Worm (Caenorhabditis elegans) whole organism, L4 larva: ENCODE measurements around the gene clhm-1.

Source experiments
- F44E2.7 ChIP-seq: fragments of 200-800 bp; sonication (Bioruptor generic); IDR thresholded peaks from 2 replicates; pipeline ENCODE4 v2.1.2; 2022; ENCODE audit warnings: missing genetic modification characterization, missing compliant biosample characterization
- F49E8.2 ChIP-seq: sonication (generic microtip); optimal IDR thresholded peaks from 2 replicates; lab custom pipeline; 2016; ENCODE audit warnings: missing compliant biosample characterization, mild to moderate bottlenecking, missing genetic modification characterization, borderline replicate concordance
- T26A8.4 ChIP-seq: fragments of 200-800 bp; sonication (Bioruptor generic); IDR thresholded peaks from 2 replicates; pipeline ENCODE4 v1.3.6; 2022; ENCODE audit warnings: missing genetic modification characterization, missing compliant biosample characterization
- Y48G9A.11 ChIP-seq: fragments of 200-800 bp; sonication (Bioruptor generic); IDR thresholded peaks from 2 replicates; pipeline ENCODE4 v1.3.6; 2022; ENCODE audit warnings: missing genetic modification reagents, missing genetic modification characterization, missing compliant biosample characterization
- ZK546.5 ChIP-seq, 2 experiments: sonication (generic microtip); optimal IDR thresholded peaks; 2 replicates each; lab custom pipeline; 2017; ENCODE audit warnings: missing biosample characterization in 2 of 2, missing genetic modification characterization in 2 of 2
- aha-1 ChIP-seq: fragments of 150-350 bp; peaks from one replicate; lab custom pipeline; 2014; ENCODE audit warnings: missing biosample characterization, missing genetic modification characterization
- aly-2 ChIP-seq: sonication (generic microtip); optimal IDR thresholded peaks from 2 replicates; lab custom pipeline; 2018; ENCODE audit warnings: missing biosample characterization, missing genetic modification characterization
- arid-1 ChIP-seq: fragments of 200-800 bp; sonication (Bioruptor generic); conservative IDR thresholded peaks from 2 replicates; pipeline ENCODE4 v1.3.6; 2022; ENCODE audit warnings: missing genetic modification reagents, missing genetic modification characterization, missing compliant biosample characterization
- attf-4 ChIP-seq: sonication (generic microtip); optimal IDR thresholded peaks from 3 replicates; lab custom pipeline; 2017; ENCODE audit warnings: missing biosample characterization, missing genetic modification characterization
- ceh-28 ChIP-seq: fragments of 150-350 bp; optimal IDR thresholded peaks from 2 replicates; lab custom pipeline; 2014; ENCODE audit warnings: missing biosample characterization, missing genetic modification reagents, missing genetic modification characterization
- ceh-32 ChIP-seq: sonication (generic microtip); optimal IDR thresholded peaks from 2 replicates; lab custom pipeline; 2016; ENCODE audit warnings: mild to moderate bottlenecking, missing genetic modification characterization, missing compliant biosample characterization; ENCODE audit not compliant: poor library complexity
- ceh-62 ChIP-seq: sonication (generic microtip); optimal IDR thresholded peaks from 2 replicates; lab custom pipeline; 2017; ENCODE audit warnings: missing biosample characterization, missing genetic modification characterization
- ceh-82 ChIP-seq: sonication (generic microtip); optimal IDR thresholded peaks from 2 replicates; lab custom pipeline; 2017; ENCODE audit warnings: missing biosample characterization, missing genetic modification characterization
- cey-2 ChIP-seq: sonication (generic microtip); optimal IDR thresholded peaks from 3 replicates; lab custom pipeline; 2017; ENCODE audit warnings: missing genetic modification characterization, mild to moderate bottlenecking, missing compliant biosample characterization, antibody characterized with exemption, borderline replicate concordance; ENCODE audit not compliant: insufficient read depth
- ctbp-1 ChIP-seq: fragments of 200-800 bp; sonication (Bioruptor generic); IDR thresholded peaks from 2 replicates; pipeline ENCODE4 v1.3.6; 2022; ENCODE audit warnings: missing genetic modification reagents, missing genetic modification characterization, missing compliant biosample characterization
- daf-12 ChIP-seq: fragments of 150-350 bp; optimal IDR thresholded peaks from 2 replicates; lab custom pipeline; 2014; ENCODE audit warnings: missing biosample characterization, missing genetic modification reagents, missing genetic modification characterization
- daf-19 ChIP-seq: fragments of 200-800 bp; sonication (Bioruptor generic); conservative IDR thresholded peaks from 2 replicates; pipeline ENCODE4 v1.3.6; 2022; ENCODE audit warnings: missing genetic modification characterization, missing compliant biosample characterization
- dmd-6 ChIP-seq: fragments of 200-800 bp; sonication (Bioruptor generic); IDR thresholded peaks from 2 replicates; pipeline ENCODE4 v1.3.6; 2022; ENCODE audit warnings: missing genetic modification reagents, missing genetic modification characterization, missing compliant biosample characterization
- dmd-8 ChIP-seq: fragments of 200-800 bp; sonication (Bioruptor generic); IDR thresholded peaks from 2 replicates; pipeline ENCODE4 v1.3.6; 2022; ENCODE audit warnings: missing genetic modification characterization, missing compliant biosample characterization
- dmd-9 ChIP-seq: fragments of 200-800 bp; sonication (Bioruptor generic); IDR thresholded peaks from 2 replicates; pipeline ENCODE4 v1.3.6; 2022; ENCODE audit warnings: missing genetic modification reagents, missing genetic modification characterization, missing compliant biosample characterization
- dpl-1 ChIP-seq: fragments of 150-350 bp; optimal IDR thresholded peaks from 2 replicates; lab custom pipeline; 2014; ENCODE audit warnings: missing biosample characterization, missing genetic modification reagents, missing genetic modification characterization
- duxl-1 ChIP-seq: sonication (generic microtip); optimal IDR thresholded peaks from 2 replicates; lab custom pipeline; 2016; ENCODE audit warnings: mild to moderate bottlenecking, missing genetic modification characterization, moderate library complexity, missing compliant biosample characterization; ENCODE audit not compliant: poor library complexity
- dve-1 ChIP-seq: sonication (generic microtip); optimal IDR thresholded peaks from 2 replicates; lab custom pipeline; 2017; ENCODE audit warnings: antibody characterized with exemption, mild to moderate bottlenecking, missing genetic modification characterization, missing compliant biosample characterization; ENCODE audit not compliant: insufficient read depth
- gei-8 ChIP-seq: fragments of 200-800 bp; sonication (Bioruptor generic); optimal IDR thresholded peaks from 2 replicates; lab custom pipeline; 2018; ENCODE audit warnings: mild to moderate bottlenecking, missing genetic modification characterization, missing compliant biosample characterization
- hlh-11 ChIP-seq: fragments of 200-800 bp; sonication (Bioruptor generic); optimal IDR thresholded peaks from 2 replicates; lab custom pipeline; 2018; ENCODE audit warnings: mild to moderate bottlenecking, missing genetic modification characterization, missing compliant biosample characterization
- lin-1 ChIP-seq: fragments of 200-800 bp; sonication (Bioruptor generic); IDR thresholded peaks from 2 replicates; pipeline ENCODE4 v1.3.6; 2022; ENCODE audit warnings: missing genetic modification reagents, missing genetic modification characterization, missing compliant biosample characterization
- lin-13 ChIP-seq: fragments of 150-350 bp; optimal IDR thresholded peaks from 2 replicates; lab custom pipeline; 2014; ENCODE audit warnings: missing biosample characterization, missing genetic modification reagents, missing genetic modification characterization
- madf-9 ChIP-seq: fragments of 200-800 bp; sonication (Bioruptor generic); conservative IDR thresholded peaks from 2 replicates; pipeline ENCODE4 v1.3.6; 2022; ENCODE audit warnings: missing genetic modification reagents, missing genetic modification characterization, missing compliant biosample characterization
- mxl-2 ChIP-seq: fragments of 200-800 bp; sonication (Bioruptor generic); conservative IDR thresholded peaks from 2 replicates; pipeline ENCODE4 v1.3.6; 2022; ENCODE audit warnings: missing genetic modification reagents, missing genetic modification characterization, missing compliant biosample characterization
- mxl-3 ChIP-seq: fragments of 200-800 bp; sonication (Bioruptor generic); optimal IDR thresholded peaks from 2 replicates; lab custom pipeline; 2018; ENCODE audit warnings: mild to moderate bottlenecking, missing genetic modification characterization, missing compliant biosample characterization
- nhr-11 ChIP-seq: fragments of 150-350 bp; optimal IDR thresholded peaks from 2 replicates; lab custom pipeline; 2014; ENCODE audit warnings: missing biosample characterization, missing genetic modification characterization
- nhr-25 ChIP-seq: sonication (generic microtip); optimal IDR thresholded peaks from 2 replicates; lab custom pipeline; 2017; ENCODE audit warnings: missing genetic modification characterization, mild to moderate bottlenecking, missing compliant biosample characterization, antibody characterized with exemption, moderate library complexity, borderline replicate concordance; ENCODE audit not compliant: insufficient read depth
- nhr-28 ChIP-seq: fragments of 150-350 bp; optimal IDR thresholded peaks from 2 replicates; lab custom pipeline; 2014; ENCODE audit warnings: missing biosample characterization, missing genetic modification characterization
- nhr-41 ChIP-seq: fragments of 200-800 bp; sonication (Bioruptor generic); IDR thresholded peaks from 2 replicates; pipeline ENCODE4 v1.3.6; 2022; ENCODE audit warnings: missing genetic modification reagents, missing genetic modification characterization, missing compliant biosample characterization
- nhr-42 ChIP-seq: fragments of 200-800 bp; sonication (Bioruptor generic); IDR thresholded peaks from 2 replicates; pipeline ENCODE4 v1.3.6; 2022; ENCODE audit warnings: missing genetic modification characterization, missing compliant biosample characterization
- nhr-48 ChIP-seq: sonication (generic microtip); optimal IDR thresholded peaks from 2 replicates; lab custom pipeline; 2016; ENCODE audit warnings: mild to moderate bottlenecking, missing genetic modification characterization, missing compliant biosample characterization
- nhr-6 ChIP-seq: fragments of 150-350 bp; optimal IDR thresholded peaks from 2 replicates; lab custom pipeline; 2014; ENCODE audit warnings: missing biosample characterization, missing genetic modification characterization
- nhr-76 ChIP-seq: fragments of 150-350 bp; optimal IDR thresholded peaks from 2 replicates; lab custom pipeline; 2014; ENCODE audit warnings: missing biosample characterization, missing genetic modification characterization
- pha-4 ChIP-seq, 2 experiments: fragments of 150-350 bp in 1 of 2; fragments of 200-800 bp in 1 of 2; sonication (Bioruptor generic) in 1 of 2; IDR thresholded peaks in 1 of 2; optimal IDR thresholded peaks in 1 of 2; 2 replicates each; pipeline versions ENCODE4 v1.3.6 to Lab custom; 2014 to 2022; ENCODE audit warnings: missing genetic modification characterization in 2 of 2, missing genetic modification reagents in 2 of 2, missing biosample characterization in 1 of 2, missing compliant biosample characterization in 1 of 2
- php-3 ChIP-seq: fragments of 200-800 bp; sonication (Bioruptor generic); IDR thresholded peaks from 2 replicates; pipeline ENCODE4 v1.3.6; 2022; ENCODE audit warnings: missing genetic modification reagents, missing genetic modification characterization, missing compliant biosample characterization
- pqm-1 ChIP-seq: sonication (generic microtip); optimal IDR thresholded peaks from 2 replicates; lab custom pipeline; 2017; ENCODE audit warnings: missing biosample characterization, missing genetic modification characterization
- rbr-2 ChIP-seq: sonication (generic microtip); optimal IDR thresholded peaks from 2 replicates; lab custom pipeline; 2016; ENCODE audit warnings: missing genotype, missing genetic modification characterization, missing compliant biosample characterization
- set-16 ChIP-seq: fragments of 200-800 bp; sonication (Bioruptor generic); IDR thresholded peaks from 2 replicates; pipeline ENCODE4 v1.3.6; 2022; ENCODE audit warnings: missing genetic modification reagents, missing genetic modification characterization, missing compliant biosample characterization
- skn-1 ChIP-seq: fragments of 150-350 bp; optimal IDR thresholded peaks from 2 replicates; lab custom pipeline; 2014; ENCODE audit warnings: missing biosample characterization, missing genetic modification characterization
- spr-1 ChIP-seq: sonication (generic microtip); optimal IDR thresholded peaks from 2 replicates; lab custom pipeline; 2016; ENCODE audit warnings: mild to moderate bottlenecking, missing genetic modification characterization, missing compliant biosample characterization
- spr-3 ChIP-seq: fragments of 200-800 bp; sonication (Bioruptor generic); optimal IDR thresholded peaks from 2 replicates; lab custom pipeline; 2018; ENCODE audit warnings: mild to moderate bottlenecking, missing genetic modification characterization, missing compliant biosample characterization
- tag-97 ChIP-seq: fragments of 200-800 bp; sonication (Bioruptor generic); IDR thresholded peaks from 2 replicates; pipeline ENCODE4 v1.3.6; 2022; ENCODE audit warnings: missing genetic modification characterization, missing compliant biosample characterization
- unc-130 ChIP-seq: sonication (generic microtip); optimal IDR thresholded peaks from 2 replicates; lab custom pipeline; 2016; ENCODE audit warnings: missing genetic modification reagents, missing genetic modification characterization, missing compliant biosample characterization
- unc-39 ChIP-seq: sonication (generic microtip); optimal IDR thresholded peaks from 2 replicates; lab custom pipeline; 2017; ENCODE audit warnings: missing biosample characterization, missing genetic modification characterization
- unc-62 ChIP-seq, 3 experiments: fragments of 150-350 bp in 1 of 3; sonication (generic microtip); optimal IDR thresholded peaks in 2 of 3; peaks in 1 of 3; 1 replicate in 1 of 3; 2 replicates in 2 of 3; lab custom pipeline; 2014 to 2017; ENCODE audit warnings: missing biosample characterization in 3 of 3, missing genetic modification characterization in 3 of 3, missing genetic modification reagents in 3 of 3, missing genotype in 1 of 3

The clhm-1 gene

ce11 chrII:6853059-6853466 is 17.7 kb downstream of the clhm-1 start (continued):
- peak in 1 of 2 experiments; percentile 1 for TF ChIP-seq unc-62 (GFP tag; optimal IDR thresholded peaks at IDR 0.05 in 1 of 2; lab: Kevin White, UChicago)
- TF ChIP-seq unc-62 (tag; optimal IDR thresholded peaks at IDR 0.05; lab: Kevin White, UChicago) = no peak
- peak; percentile 18 for TF ChIP-seq dpl-1 (GFP tag; lab: Kevin White, UChicago)
- TF ChIP-seq daf-19 (GFP tag; lab: Robert Waterston, UW) = no peak
- TF ChIP-seq Y48G9A.11 (GFP tag; lab: Robert Waterston, UW) = peak; percentile 67
- TF ChIP-seq T26A8.4 (GFP tag; lab: Robert Waterston, UW) = peak; percentile 65
- no peak for TF ChIP-seq nhr-76 (tag; lab: Kevin White, UChicago)
- TF ChIP-seq nhr-28 (tag; lab: Kevin White, UChicago) = peak; percentile 68
- TF ChIP-seq pha-4 (GFP tag; IDR thresholded peaks at IDR 0.05; lab: Robert Waterston, UW) = peak; percentile 69
- TF ChIP-seq pha-4 (tag; optimal IDR thresholded peaks at IDR 0.05; lab: Kevin White, UChicago) = no peak
- peak; percentile 82; the same call in 1 of the 2 replicates for TF ChIP-seq F44E2.7 (GFP tag; lab: Robert Waterston, UW)
- TF ChIP-seq ZK546.5 (tag; optimal IDR thresholded peaks at IDR 0.05; lab: Kevin White, UChicago) = no peak
- TF ChIP-seq nhr-41 (GFP tag; lab: Robert Waterston, UW) = peak; percentile 43; the same call in 1 of the 2 replicates
- peak; percentile 62 for TF ChIP-seq spr-1 (tag; lab: Kevin White, UChicago)
- TF ChIP-seq lin-13 (GFP tag; lab: Kevin White, UChicago) = peak; percentile 6
- peak; percentile 74 for TF ChIP-seq gei-8
- TF ChIP-seq ceh-62 (tag; lab: Kevin White, UChicago) = no peak
- peak; percentile 60 for TF ChIP-seq php-3 (GFP tag; lab: Robert Waterston, UW)
- TF ChIP-seq dmd-8 (GFP tag; lab: Robert Waterston, UW) = peak; percentile 81
- peak; percentile 66 for TF ChIP-seq nhr-48 (tag; lab: Kevin White, UChicago)
- TF ChIP-seq daf-12 (tag; lab: Kevin White, UChicago) = no peak
- peak; percentile 80 for TF ChIP-seq rbr-2 (tag; lab: Kevin White, UChicago)
- TF ChIP-seq ctbp-1 = peak; percentile 87
- TF ChIP-seq lin-1 (GFP tag; lab: Robert Waterston, UW) = no peak; the same call in 1 of the 2 replicates
- no peak for TF ChIP-seq skn-1 (tag; lab: Kevin White, UChicago)
- peak; percentile 91 for TF ChIP-seq aha-1 (tag; lab: Kevin White, UChicago)
- TF ChIP-seq dve-1 = peak; percentile 59
- no peak for TF ChIP-seq ceh-32 (tag; lab: Kevin White, UChicago)
- no peak for TF ChIP-seq cey-2 (tag; lab: Kevin White, UChicago)
- peak; percentile 77 for TF ChIP-seq arid-1 (GFP tag; lab: Robert Waterston, UW)
- TF ChIP-seq nhr-42 (GFP tag; lab: Robert Waterston, UW) = peak; percentile 75
- TF ChIP-seq pqm-1 (tag; lab: Kevin White, UChicago) = no peak
- no peak for TF ChIP-seq ceh-82 (tag; lab: Kevin White, UChicago)
- TF ChIP-seq hlh-11 (tag; lab: Kevin White, UChicago) = peak; percentile 71
- peak; percentile 76 for TF ChIP-seq nhr-11 (tag; lab: Kevin White, UChicago)
- TF ChIP-seq tag-97 = no peak
- peak; percentile 43 for TF ChIP-seq unc-130 (GFP tag; lab: Kevin White, UChicago)
- peak; percentile 52 for TF ChIP-seq spr-3 (GFP tag; lab: Kevin White, UChicago)
- no peak for TF ChIP-seq unc-39
- 0 out of 2 replicates have a peak, but pooled peaks have one; percentile 21 for TF ChIP-seq dmd-9 (GFP tag; lab: Robert Waterston, UW)
- TF ChIP-seq mxl-3 = peak; percentile 64
- TF ChIP-seq mxl-2 (GFP tag; lab: Robert Waterston, UW) = 0 out of 2 replicates have a peak, but pooled peaks have one; percentile 4
- TF ChIP-seq set-16 (GFP tag; lab: Robert Waterston, UW) = peak; percentile 65
- peak; percentile 16 for TF ChIP-seq nhr-6 (tag; lab: Kevin White, UChicago)
- TF ChIP-seq nhr-25 (tag; lab: Kevin White, UChicago) = peak; percentile 75
- TF ChIP-seq F49E8.2 = peak; percentile 38
- no peak for TF ChIP-seq ceh-28
- peak; percentile 70 for TF ChIP-seq madf-9 (GFP tag; lab: Robert Waterston, UW)
- peak; percentile 77 for TF ChIP-seq dmd-6 (GFP tag; lab: Robert Waterston, UW)
- TF ChIP-seq duxl-1 = peak; percentile 70
- no peak for TF ChIP-seq aly-2 (tag; lab: Kevin White, UChicago)
- TF ChIP-seq attf-4 (tag; lab: Kevin White, UChicago) = no peak
